Worm (Caenorhabditis elegans): ENCODE data around the gene ugt-37.

Gene ugt-37

ce11 chrV:7153046-7153445 is 7.9 kb upstream of the ugt-37 start, which contains the start of gene fat-7:
Gene fat-7 (minus strand): TSS chrV:7153146.
- TF ChIP-seq K09A11.1 (tag; optimal IDR thresholded peaks at IDR 0.05; ENCODE audit: insufficient read depth) (no peak), che-1 (tag; optimal IDR thresholded peaks at IDR 0.05) (no peak), ceh-19 (GFP tag; optimal IDR thresholded peaks at IDR 0.05) (no peak), tbx-2 (tag; optimal IDR thresholded peaks at IDR 0.05) (no peak), C38D4.7 (GFP tag; optimal IDR thresholded peaks at IDR 0.05) (no peak), pax-1 (tag; optimal IDR thresholded peaks at IDR 0.05) (no peak), pha-4 (tag; optimal IDR thresholded peaks at IDR 0.05) (no peak), nfya-1 (tag; optimal IDR thresholded peaks at IDR 0.05) (no peak)

DNA sequence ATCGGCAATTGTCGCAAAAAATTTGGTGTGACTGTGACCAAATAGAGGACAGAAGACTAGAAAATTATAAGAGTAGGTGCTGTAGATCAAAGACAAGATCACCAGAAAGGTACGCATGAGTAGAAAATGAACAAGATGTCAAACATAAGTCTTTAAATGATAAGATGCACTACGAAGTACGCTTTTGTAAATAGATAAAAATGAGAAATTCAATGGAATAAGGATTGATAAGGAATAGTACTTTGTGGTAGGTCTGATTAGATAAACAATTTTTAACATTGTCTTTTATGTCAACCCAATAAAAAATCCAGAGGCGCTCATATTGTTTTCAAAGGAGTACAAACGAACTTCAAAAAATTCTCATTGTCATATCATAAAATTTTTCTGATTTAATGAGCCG is 5.5 kb upstream of the ugt-37 start, which contains the start of gene F10D2.8:
Gene F10D2.8 (minus strand): TSS at position 145 of the 400 bp plus-strand sequence.
- no peak for TF ChIP-seq ref-2 (tag; optimal IDR thresholded peaks at IDR 0.05)
- no peak for TF ChIP-seq madf-2 (tag; optimal IDR thresholded peaks at IDR 0.05)
- no peak for TF ChIP-seq lin-11 (tag; optimal IDR thresholded peaks at IDR 0.05)
- no peak for TF ChIP-seq unc-55 (GFP tag; optimal IDR thresholded peaks at IDR 0.05)
- TF ChIP-seq fkh-6 (tag; optimal IDR thresholded peaks at IDR 0.05) = no peak
- TF ChIP-seq ceh-6 (GFP tag; optimal IDR thresholded peaks at IDR 0.05) = no peak
- peak; percentile 90 for TF ChIP-seq elt-2 (tag; optimal IDR thresholded peaks at IDR 0.05)
- TF ChIP-seq unc-86 (tag; optimal IDR thresholded peaks at IDR 0.05) = no peak

DNA sequence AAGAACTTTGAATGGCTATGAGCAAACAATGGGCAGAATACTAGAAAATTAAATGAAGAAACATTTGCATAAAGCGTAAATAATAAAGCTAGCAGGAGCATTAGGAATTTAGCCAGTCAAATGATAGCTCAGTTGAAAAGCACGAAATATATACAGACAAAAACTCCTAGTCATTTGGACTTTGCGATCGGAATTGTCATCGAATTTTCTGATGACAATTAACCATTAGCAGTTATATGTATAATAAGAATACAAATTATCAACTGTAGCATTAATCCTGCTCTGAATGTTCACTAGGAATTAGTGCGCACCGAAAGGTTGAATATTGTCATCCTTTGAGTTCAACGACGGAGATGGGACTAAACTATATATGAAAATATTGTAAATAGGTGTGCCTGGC is 2.3 kb upstream of the ugt-37 start, which contains the start of gene ugt-38:
Gene ugt-38 (minus strand): TSS at position 101 of the 400 bp plus-strand sequence.
- TF ChIP-seq ztf-16 (tag; optimal IDR thresholded peaks at IDR 0.05) (no peak), ceh-24 (tag; optimal IDR thresholded peaks at IDR 0.05) (no peak), odd-2 (tag; optimal IDR thresholded peaks at IDR 0.05) (no peak), eyg-1 (tag; optimal IDR thresholded peaks at IDR 0.05) (no peak), ceh-30 (tag; optimal IDR thresholded peaks at IDR 0.05) (no peak), ceh-14 (tag; optimal IDR thresholded peaks at IDR 0.05) (no peak), unc-3 (GFP tag; conservative IDR thresholded peaks at IDR 0.05) (no peak), unc-3 (tag; optimal IDR thresholded peaks at IDR 0.05) (no peak), ceh-2 (tag; optimal IDR thresholded peaks at IDR 0.05) (no peak)

DNA sequence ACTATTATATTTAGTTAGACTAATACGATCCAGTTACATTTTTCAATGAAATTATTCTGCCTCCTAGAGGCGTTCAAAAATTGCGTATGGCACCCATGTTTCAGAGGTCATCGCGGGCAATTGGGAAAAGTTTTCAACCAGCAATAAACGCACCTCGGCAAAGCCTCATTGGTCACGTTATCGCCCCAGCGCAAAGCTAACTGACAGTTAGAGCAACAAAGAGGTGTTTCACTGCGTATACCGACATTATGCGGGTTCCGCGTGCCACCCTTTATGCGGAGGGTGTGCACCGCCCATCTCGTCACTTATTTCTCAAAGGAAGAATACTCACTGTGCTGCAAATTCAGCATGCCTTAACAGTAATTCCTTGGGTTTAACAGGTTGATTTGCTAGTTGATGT is 2.5 kb downstream of the ugt-37 start:
- TF ChIP-seq ceh-31 (tag; optimal IDR thresholded peaks at IDR 0.05) (no peak), elt-2 (tag; optimal IDR thresholded peaks at IDR 0.05) (peak; percentile 0)

ce11 chrV:7141864-7142263 is 3.3 kb downstream of the ugt-37 start, which contains the start of gene ugt-40:
Gene ugt-40 (minus strand): TSS chrV:7141964.
- TF ChIP-seq npax-4 (tag; optimal IDR thresholded peaks at IDR 0.05) (no peak), tbx-7 (tag; optimal IDR thresholded peaks at IDR 0.05) (no peak), zip-5 (tag; optimal IDR thresholded peaks at IDR 0.05) (no peak), gmeb-2 (tag; optimal IDR thresholded peaks at IDR 0.05) (no peak), hlh-6 (tag; optimal IDR thresholded peaks at IDR 0.05) (no peak), nhr-11 (tag; optimal IDR thresholded peaks at IDR 0.05) (no peak)

DNA sequence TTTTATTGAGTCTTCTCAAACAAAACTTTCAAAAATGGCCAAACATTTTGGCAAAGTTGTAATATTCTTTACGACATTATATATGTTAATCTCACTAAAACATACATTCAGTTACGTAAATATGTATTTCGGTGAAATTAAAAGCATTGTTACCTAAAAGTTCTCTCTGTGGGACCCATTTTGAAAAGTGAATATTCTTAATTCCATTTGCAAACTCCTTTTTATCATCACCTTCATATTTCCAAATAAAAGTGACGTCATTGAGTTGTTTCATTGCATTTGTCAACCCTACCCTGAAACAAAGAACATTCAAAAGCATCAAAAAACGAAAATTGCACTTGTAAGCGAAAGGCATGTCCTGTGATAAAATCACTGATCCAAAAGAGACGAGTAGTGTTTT is 4.8 kb downstream of the ugt-37 start:
- TF ChIP-seq unc-42 (tag; optimal IDR thresholded peaks at IDR 0.05) (no peak), sdc-2 (tag; optimal IDR thresholded peaks at IDR 0.05) (no peak), fax-1 (tag; optimal IDR thresholded peaks at IDR 0.05) (no peak), nhr-11 (tag; optimal IDR thresholded peaks at IDR 0.05) (no peak), dmd-4 (tag; optimal IDR thresholded peaks at IDR 0.05; ENCODE audit: borderline replicate concordance) (no peak), che-1 (tag; optimal IDR thresholded peaks at IDR 0.05) (no peak), ttx-3 (tag; optimal IDR thresholded peaks at IDR 0.05) (no peak), tbx-2 (tag; optimal IDR thresholded peaks at IDR 0.05) (no peak), ceh-34 (tag; optimal IDR thresholded peaks at IDR 0.05) (no peak), fkh-6 (tag; optimal IDR thresholded peaks at IDR 0.05) (no peak), C38D4.7 (GFP tag; optimal IDR thresholded peaks at IDR 0.05) (no peak), unc-86 (tag; optimal IDR thresholded peaks at IDR 0.05) (no peak)
